Worm (Caenorhabditis elegans) whole organism, late embryonic: ENCODE measurements around the gene acdh-12.

Experiments
- C08G9.2 ChIP-seq: sonication (generic microtip); optimal IDR thresholded peaks from 2 replicates; lab custom pipeline; 2016; ENCODE audit warnings: mild to moderate bottlenecking, missing genetic modification characterization, moderate library complexity, missing compliant biosample characterization
- C38D4.7 ChIP-seq: fragments of 200-800 bp; sonication (Bioruptor generic); optimal IDR thresholded peaks from 2 replicates; lab custom pipeline; 2018; ENCODE audit warnings: mild to moderate bottlenecking, missing genetic modification characterization, moderate library complexity, missing compliant biosample characterization
- F13H6.1 ChIP-seq: sonication (generic microtip); optimal IDR thresholded peaks from 2 replicates; lab custom pipeline; 2016; ENCODE audit warnings: missing genetic modification characterization, missing compliant biosample characterization
- K02D7.2 ChIP-seq: sonication (generic microtip); optimal IDR thresholded peaks from 2 replicates; lab custom pipeline; 2017; ENCODE audit warnings: mild to moderate bottlenecking, missing genetic modification characterization, missing compliant biosample characterization
- Y22D7AL.16 ChIP-seq: sonication (generic microtip); optimal IDR thresholded peaks from 2 replicates; lab custom pipeline; 2016; ENCODE audit warnings: missing genetic modification characterization, missing compliant biosample characterization
- ahr-1 ChIP-seq: sonication (generic microtip); optimal IDR thresholded peaks from 2 replicates; lab custom pipeline; 2016; ENCODE audit warnings: missing genetic modification characterization, missing compliant biosample characterization
- ama-1 ChIP-seq: fragments of 150-350 bp; optimal IDR thresholded peaks from 2 replicates; lab custom pipeline; 2014
- ceh-2 ChIP-seq: sonication (generic microtip); optimal IDR thresholded peaks from 2 replicates; lab custom pipeline; 2016; ENCODE audit warnings: missing genotype, missing genetic modification characterization, missing compliant biosample characterization
- ceh-30 ChIP-seq: fragments of 150-350 bp; optimal IDR thresholded peaks from 2 replicates; lab custom pipeline; 2014; ENCODE audit warnings: missing biosample characterization, missing genetic modification characterization
- ceh-31 ChIP-seq: sonication (generic microtip); optimal IDR thresholded peaks from 2 replicates; lab custom pipeline; 2016; ENCODE audit warnings: missing genetic modification characterization, missing compliant biosample characterization
- ceh-45 ChIP-seq: fragments of 200-800 bp; sonication (Bioruptor generic); IDR thresholded peaks from 2 replicates; pipeline ENCODE4 v1.3.6; 2022; ENCODE audit warnings: missing genetic modification reagents, missing genetic modification characterization, missing compliant biosample characterization
- ceh-48 ChIP-seq: sonication (generic microtip); optimal IDR thresholded peaks from 2 replicates; lab custom pipeline; 2016; ENCODE audit warnings: missing genetic modification characterization, inconsistent platforms, missing compliant biosample characterization
- ceh-6 ChIP-seq: fragments of 200-800 bp; sonication (Bioruptor generic); optimal IDR thresholded peaks from 2 replicates; lab custom pipeline; 2018; ENCODE audit warnings: mild to moderate bottlenecking, missing genetic modification characterization, missing compliant biosample characterization
- che-1 ChIP-seq: sonication (generic microtip); optimal IDR thresholded peaks from 2 replicates; lab custom pipeline; 2016; ENCODE audit warnings: mild to moderate bottlenecking, missing genetic modification characterization, missing compliant biosample characterization
- eyg-1 ChIP-seq: sonication (generic microtip); optimal IDR thresholded peaks from 2 replicates; lab custom pipeline; 2016; ENCODE audit warnings: missing genotype, missing genetic modification characterization, missing compliant biosample characterization
- fax-1 ChIP-seq: sonication (generic microtip); optimal IDR thresholded peaks from 2 replicates; lab custom pipeline; 2016; ENCODE audit warnings: missing genotype, missing genetic modification characterization, missing compliant biosample characterization
- fkh-10 ChIP-seq: fragments of 150-350 bp; optimal IDR thresholded peaks from 2 replicates; lab custom pipeline; 2014; ENCODE audit warnings: missing biosample characterization, missing genetic modification reagents, missing genetic modification characterization
- fkh-6 ChIP-seq: sonication (generic microtip); optimal IDR thresholded peaks from 2 replicates; lab custom pipeline; 2016; ENCODE audit warnings: missing genetic modification characterization, missing compliant biosample characterization
- hlh-30 ChIP-seq: sonication (generic microtip); optimal IDR thresholded peaks from 2 replicates; lab custom pipeline; 2017; ENCODE audit warnings: antibody characterized with exemption, missing genetic modification characterization, missing compliant biosample characterization; ENCODE audit not compliant: insufficient read depth
- hlh-8 ChIP-seq: sonication (generic microtip); optimal IDR thresholded peaks from 2 replicates; lab custom pipeline; 2016; ENCODE audit warnings: missing genotype, missing genetic modification characterization, missing compliant biosample characterization
- lin-11 ChIP-seq: fragments of 200-800 bp; sonication (Bioruptor generic); optimal IDR thresholded peaks from 2 replicates; lab custom pipeline; 2018; ENCODE audit warnings: mild to moderate bottlenecking, missing genetic modification characterization, missing compliant biosample characterization
- madf-2 ChIP-seq: sonication (generic microtip); optimal IDR thresholded peaks from 2 replicates; lab custom pipeline; 2017; ENCODE audit warnings: missing genetic modification characterization, missing compliant biosample characterization
- pag-3 ChIP-seq: sonication (generic microtip); optimal IDR thresholded peaks from 2 replicates; lab custom pipeline; 2016; ENCODE audit warnings: missing compliant biosample characterization, missing genetic modification characterization, borderline replicate concordance
- pat-9 ChIP-seq: fragments of 200-800 bp; sonication (Bioruptor generic); optimal IDR thresholded peaks from 2 replicates; lab custom pipeline; 2018; ENCODE audit warnings: mild to moderate bottlenecking, missing genetic modification characterization, moderate library complexity, missing compliant biosample characterization
- pax-1 ChIP-seq: fragments of 150-350 bp; optimal IDR thresholded peaks from 2 replicates; lab custom pipeline; 2014; ENCODE audit warnings: missing biosample characterization, missing genetic modification characterization
- pha-2 ChIP-seq: sonication (generic microtip); optimal IDR thresholded peaks from 2 replicates; lab custom pipeline; 2017; ENCODE audit warnings: mild to moderate bottlenecking, missing genetic modification characterization, missing compliant biosample characterization
- pha-4 ChIP-seq: fragments of 150-350 bp; optimal IDR thresholded peaks from 2 replicates; lab custom pipeline; 2018; ENCODE audit warnings: missing biosample characterization, missing genetic modification reagents, missing genetic modification characterization
- pqm-1 ChIP-seq: sonication (generic microtip); optimal IDR thresholded peaks from 2 replicates; lab custom pipeline; 2016; ENCODE audit warnings: missing genetic modification characterization, missing compliant biosample characterization
- pros-1 ChIP-seq: fragments of 150-350 bp; optimal IDR thresholded peaks from 2 replicates; lab custom pipeline; 2014; ENCODE audit warnings: missing biosample characterization, missing genetic modification reagents, missing genetic modification characterization
- ref-2 ChIP-seq: sonication (generic microtip); optimal IDR thresholded peaks from 2 replicates; lab custom pipeline; 2016; ENCODE audit warnings: missing genetic modification characterization, missing compliant biosample characterization
- sdc-2 ChIP-seq: sonication (generic microtip); optimal IDR thresholded peaks from 2 replicates; lab custom pipeline; 2016; ENCODE audit warnings: missing genotype, missing genetic modification characterization, missing compliant biosample characterization
- sox-2 ChIP-seq: fragments of 200-800 bp; sonication (Bioruptor generic); IDR thresholded peaks from 2 replicates; pipeline ENCODE4 v1.3.6; 2022; ENCODE audit warnings: missing genetic modification reagents, missing genetic modification characterization, missing compliant biosample characterization
- syd-9 ChIP-seq: sonication (generic microtip); optimal IDR thresholded peaks from 2 replicates; lab custom pipeline; 2016; ENCODE audit warnings: mild to moderate bottlenecking, missing genetic modification characterization, moderate library complexity, missing compliant biosample characterization
- tbx-2 ChIP-seq: sonication (generic microtip); optimal IDR thresholded peaks from 2 replicates; lab custom pipeline; 2016; ENCODE audit warnings: missing genetic modification characterization, missing compliant biosample characterization
- unc-86 ChIP-seq: sonication (generic microtip); optimal IDR thresholded peaks from 2 replicates; lab custom pipeline; 2016; ENCODE audit warnings: missing genetic modification characterization, missing compliant biosample characterization

Gene acdh-12

ce11 chrII:7236937-7237336 is 41.5 kb upstream of the acdh-12 start:
- TF ChIP-seq sdc-2 (tag; lab: Kevin White, UChicago) (no peak), ama-1 (lab: Kevin White, UChicago) (no peak), ceh-31 (tag; lab: Kevin White, UChicago) (no peak), pqm-1 (tag; lab: Kevin White, UChicago) (no peak), ceh-6 (GFP tag; lab: Kevin White, UChicago) (no peak), unc-86 (tag; lab: Kevin White, UChicago) (no peak), ceh-45 (GFP tag; lab: Robert Waterston, UW) (no peak), pag-3 (tag; lab: Kevin White, UChicago) (no peak), C08G9.2 (tag; lab: Kevin White, UChicago) (no peak), hlh-30 (tag; lab: Kevin White, UChicago) (no peak), ceh-30 (tag; lab: Kevin White, UChicago) (no peak), ceh-48 (no peak)

DNA sequence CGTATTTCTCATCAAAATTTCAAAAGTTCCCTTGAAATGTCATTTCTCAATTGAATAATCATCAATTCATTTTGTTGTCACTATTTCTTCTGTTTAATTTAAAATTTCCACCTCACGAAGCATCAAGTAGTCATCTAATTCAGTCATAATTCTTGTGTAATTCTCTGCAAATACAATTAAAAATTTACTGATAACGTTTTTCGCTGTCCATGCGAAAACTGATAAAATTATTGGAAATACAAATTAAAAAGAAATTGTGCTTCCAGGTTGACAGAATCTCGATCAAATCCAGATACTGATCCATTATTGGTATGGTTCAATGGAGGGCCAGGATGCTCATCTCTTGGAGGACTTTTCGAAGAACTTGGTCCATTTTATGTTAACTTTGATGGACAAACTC is 37.8 kb upstream of the acdh-12 start:
- TF ChIP-seq fkh-6 (tag; lab: Kevin White, UChicago) (no peak), pag-3 (tag; lab: Kevin White, UChicago) (no peak), hlh-8 (tag; lab: Kevin White, UChicago) (no peak), K02D7.2 (no peak), ama-1 (lab: Kevin White, UChicago) (no peak), che-1 (tag; lab: Kevin White, UChicago) (no peak), pros-1 (tag; lab: Kevin White, UChicago) (no peak), Y22D7AL.16 (tag; lab: Kevin White, UChicago) (no peak), F13H6.1 (tag; lab: Kevin White, UChicago) (no peak), hlh-30 (tag; lab: Kevin White, UChicago) (no peak), pha-2 (tag; lab: Kevin White, UChicago) (no peak), ceh-30 (tag; lab: Kevin White, UChicago) (no peak), eyg-1 (tag; lab: Kevin White, UChicago) (no peak)

DNA sequence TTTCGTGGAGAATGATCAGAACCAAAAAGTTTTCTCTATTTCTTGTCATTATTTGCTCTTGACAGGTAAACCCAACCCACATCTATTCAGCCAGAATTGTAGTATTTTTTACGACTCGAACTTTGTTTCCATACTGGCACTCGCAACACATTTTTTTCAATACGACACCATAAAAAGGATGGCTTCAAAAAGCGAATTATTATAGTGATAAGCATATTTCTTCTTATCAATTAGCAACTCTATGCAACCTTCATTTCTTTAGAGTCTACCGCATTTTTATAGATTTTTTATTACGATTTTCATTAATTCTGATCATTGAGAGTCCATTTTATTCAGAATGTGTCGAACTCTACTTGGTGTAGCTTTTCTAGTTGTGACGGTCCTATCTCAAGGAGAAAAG is 37.1 kb upstream of the acdh-12 start, which contains the start of gene ctsa-3.1:
TSS of gene ctsa-3.1 (plus strand) at position 337 of the 400 bp plus-strand sequence.
- no peak for TF ChIP-seq ref-2

- TF ChIP-seq F13H6.1 (tag; lab: Kevin White, UChicago) = no peak
- TF ChIP-seq fkh-10 (GFP tag; lab: Kevin White, UChicago) = no peak
- TF ChIP-seq pha-4 (tag; lab: Kevin White, UChicago) = no peak
- TF ChIP-seq C38D4.7 (GFP tag; lab: Kevin White, UChicago) = no peak
- no peak for TF ChIP-seq pax-1
- no peak for TF ChIP-seq hlh-30 (tag; lab: Kevin White, UChicago)
- TF ChIP-seq ceh-2 (tag; lab: Kevin White, UChicago) = no peak
- no peak for TF ChIP-seq lin-11
Measured at ce11 chrII:7231951-7232350, 36.5 kb upstream of the acdh-12 start.

DNA sequence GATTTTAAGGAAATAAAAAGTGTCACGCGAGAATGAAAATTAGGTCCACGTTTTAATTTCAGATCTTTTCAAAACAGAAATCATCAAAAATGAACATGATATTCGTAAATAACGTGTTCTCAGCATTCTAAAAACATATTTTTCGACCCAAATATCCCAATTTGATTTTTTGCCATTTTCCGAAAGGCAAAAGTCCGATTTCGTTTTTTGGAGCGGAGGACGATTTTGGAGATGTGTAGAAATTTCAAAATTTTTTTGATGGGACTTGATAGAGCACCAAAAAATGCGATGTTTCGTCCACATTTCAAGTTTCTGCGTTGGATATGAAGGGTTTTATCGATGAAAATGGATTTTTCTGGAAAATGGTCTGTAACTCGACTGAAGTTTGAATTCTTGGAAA is 35.2 kb upstream of the acdh-12 start:
- TF ChIP-seq pha-2 (tag; lab: Kevin White, UChicago) (no peak), F13H6.1 (tag; lab: Kevin White, UChicago) (no peak), syd-9 (no peak), pat-9 (tag; lab: Kevin White, UChicago) (no peak), hlh-30 (tag; lab: Kevin White, UChicago) (no peak), tbx-2 (tag; lab: Kevin White, UChicago) (no peak), fax-1 (tag; lab: Kevin White, UChicago) (no peak), ahr-1 (tag; lab: Kevin White, UChicago) (no peak), madf-2 (tag; lab: Kevin White, UChicago) (no peak), ceh-2 (tag; lab: Kevin White, UChicago) (no peak), pag-3 (tag; lab: Kevin White, UChicago) (no peak), sox-2 (no peak)
